Fruit fly (Drosophila melanogaster): ENCODE results near the gene mtrm.
A peak's percentile ranks its signal among the peaks of the same experiment; 100 is the strongest.

mtrm gene

DNA sequence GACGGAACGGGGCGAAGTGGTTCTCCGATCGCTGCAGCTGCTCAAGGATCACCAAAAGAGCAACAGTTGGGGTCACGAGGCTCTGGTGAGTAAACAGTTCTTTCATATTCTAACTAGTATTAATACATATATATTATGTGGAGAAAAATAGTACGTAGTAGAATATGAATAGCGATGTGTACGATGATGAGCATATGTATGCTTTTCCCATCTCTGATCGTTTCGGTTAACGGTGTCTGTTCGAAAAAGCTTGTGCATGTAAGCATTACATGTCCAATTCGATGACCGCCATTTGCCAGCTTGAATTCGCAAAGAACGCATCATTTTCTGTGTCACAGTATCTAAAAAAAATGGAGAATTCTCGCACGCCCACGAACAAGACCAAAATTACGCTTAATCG lies at the start of gene mtrm, which contains the start of gene Oseg1:
Gene mtrm (plus strand): TSS at position 288 of the 400 bp plus-strand sequence.
Gene Oseg1 (minus strand): TSS at position 101 of the 400 bp plus-strand sequence.
- TF ChIP-seq CG16779 (tag; optimal IDR thresholded peaks at IDR 0.05) (no peak), CG8319 (GFP tag; optimal IDR thresholded peaks at IDR 0.05) (no peak), Lpt (GFP tag; optimal IDR thresholded peaks at IDR 0.05) (no peak), svp (GFP tag) (no peak), CG8119 (GFP tag; IDR thresholded peaks at IDR 0.05) (no peak), CG6163 (GFP tag; IDR thresholded peaks at IDR 0.05) (no peak), Eip93F (GFP tag; optimal IDR thresholded peaks at IDR 0.05) (no peak), CG6808 (GFP tag; optimal IDR thresholded peaks at IDR 0.05) (no peak), CG11294 (GFP tag; IDR thresholded peaks at IDR 0.05) (no peak), Blimp-1 (GFP tag; optimal IDR thresholded peaks at IDR 0.05) (no peak), CG3919 (GFP tag; optimal IDR thresholded peaks at IDR 0.05) (no peak), CG6854 (GFP tag; optimal IDR thresholded peaks at IDR 0.05) (no peak), spab (GFP tag; optimal IDR thresholded peaks at IDR 0.05) (no peak)

DNA sequence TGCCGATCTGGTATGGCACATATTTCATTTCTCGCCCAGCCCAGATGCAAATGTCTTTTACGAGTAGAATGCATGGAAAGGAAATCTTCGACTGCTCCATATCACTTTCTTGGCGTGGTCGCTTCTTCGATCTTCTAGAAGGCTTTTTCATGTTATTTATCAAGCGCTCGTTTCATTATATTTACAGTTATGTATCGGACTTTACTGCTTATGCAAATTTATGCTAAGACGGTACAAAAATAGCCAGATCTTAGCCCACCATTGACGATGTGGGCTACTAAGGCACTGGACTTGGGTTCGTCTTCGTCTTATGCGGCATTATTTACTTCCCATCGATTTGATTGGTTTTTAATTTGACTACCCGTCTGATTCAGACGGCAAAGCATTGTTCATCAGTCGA lies 49.5 kb upstream of the mtrm start:
- TF ChIP-seq fd85E (GFP tag; optimal IDR thresholded peaks at IDR 0.05) (no peak), Gug (GFP tag; IDR thresholded peaks at IDR 0.05) (no peak), Smox (GFP tag; optimal IDR thresholded peaks at IDR 0.05) (no peak), pdm3 (GFP tag; optimal IDR thresholded peaks at IDR 0.05) (no peak), acj6 (GFP tag; optimal IDR thresholded peaks at IDR 0.05) (no peak), CG11902 (GFP tag; optimal IDR thresholded peaks at IDR 0.05) (no peak), Lpt (GFP tag; optimal IDR thresholded peaks at IDR 0.05) (no peak), Blimp-1 (GFP tag; optimal IDR thresholded peaks at IDR 0.05) (no peak), CG6163 (GFP tag; IDR thresholded peaks at IDR 0.05) (no peak), CG10669 (GFP tag; optimal IDR thresholded peaks at IDR 0.05) (no peak), CG31627 (GFP tag; optimal IDR thresholded peaks at IDR 0.05) (no peak), CG32006 (GFP tag; optimal IDR thresholded peaks at IDR 0.05) (no peak), vri (GFP tag; optimal IDR thresholded peaks at IDR 0.05) (no peak), Eip78C (GFP tag) (no peak)

DNA sequence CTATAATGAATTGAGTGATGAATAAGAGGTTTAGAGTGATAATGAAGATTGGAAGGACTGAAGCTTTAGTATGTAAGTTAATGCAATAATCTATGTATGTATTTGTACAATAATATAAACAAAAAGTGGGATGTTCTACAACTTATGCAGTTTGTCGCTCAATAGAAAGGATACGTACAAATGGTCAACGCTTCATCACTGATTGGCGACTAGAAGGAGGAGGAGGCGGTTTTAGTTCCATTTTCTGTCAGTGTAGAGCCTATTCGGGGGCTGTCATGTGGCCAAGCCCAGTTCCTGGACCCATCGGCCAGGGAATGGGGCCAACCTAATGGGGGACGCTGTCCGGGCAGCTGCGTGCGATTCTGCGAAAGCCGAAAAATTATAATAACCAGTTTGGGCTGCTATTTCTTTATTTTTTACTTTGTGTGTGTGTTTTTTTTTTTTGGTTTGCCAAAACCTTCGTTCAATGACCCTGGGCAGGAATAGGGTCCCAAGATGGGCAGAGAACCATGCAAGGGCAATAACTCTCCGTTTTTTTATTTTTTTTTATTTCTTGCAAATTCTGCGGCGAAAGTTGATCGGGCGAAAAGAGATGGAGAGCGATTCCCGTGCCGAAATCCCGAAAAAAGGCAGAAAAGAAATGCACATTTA lies 44.0 kb upstream of the mtrm start:
- TF ChIP-seq Sox15 (GFP tag; optimal IDR thresholded peaks at IDR 0.05) (no peak), CG4318 (GFP tag; optimal IDR thresholded peaks at IDR 0.05) (no peak), CG16779 (tag; optimal IDR thresholded peaks at IDR 0.05) (no peak), net (GFP tag; optimal IDR thresholded peaks at IDR 0.05) (no peak), Sox102F (GFP tag; optimal IDR thresholded peaks at IDR 0.05) (peak; percentile 60), topi (GFP tag; optimal IDR thresholded peaks at IDR 0.05) (peak; percentile 83), CG7368 (GFP tag; optimal IDR thresholded peaks at IDR 0.05) (no peak), CG6792 (GFP tag; optimal IDR thresholded peaks at IDR 0.05) (peak; percentile 22), achi (GFP tag; optimal IDR thresholded peaks at IDR 0.05) (no peak), Lpt (GFP tag; optimal IDR thresholded peaks at IDR 0.05) (no peak), fkh (GFP tag; optimal IDR thresholded peaks at IDR 0.05) (no peak), Gug (GFP tag; IDR thresholded peaks at IDR 0.05) (no peak), Eip78C (GFP tag) (peak; percentile 60), CG10631 (GFP tag; optimal IDR thresholded peaks at IDR 0.05) (no peak), cyc (GFP tag; optimal IDR thresholded peaks at IDR 0.05) (peak; percentile 77), CG8632 (GFP tag; optimal IDR thresholded peaks at IDR 0.05) (peak; percentile 3), CG11762 (GFP tag; optimal IDR thresholded peaks at IDR 0.05; ENCODE audit: insufficient read depth) (no peak), Blimp-1 (GFP tag; optimal IDR thresholded peaks at IDR 0.05) (no peak), Hr38 (GFP tag; optimal IDR thresholded peaks at IDR 0.05) (no peak), Smox (GFP tag; optimal IDR thresholded peaks at IDR 0.05) (peak; percentile 76), Ets21C (GFP tag; optimal IDR thresholded peaks at IDR 0.05) (peak; percentile 48), CG3032 (tag; optimal IDR thresholded peaks at IDR 0.05) (no peak), eg (GFP tag; IDR thresholded peaks at IDR 0.05) (no peak), Eip75B (GFP tag; optimal IDR thresholded peaks at IDR 0.05) (no peak), OdsH (GFP tag; optimal IDR thresholded peaks at IDR 0.05) (no peak), CG10669 (GFP tag; optimal IDR thresholded peaks at IDR 0.05) (no peak), pdm3 (GFP tag; optimal IDR thresholded peaks at IDR 0.05) (peak; percentile 23), svp (GFP tag) (peak; percentile 88), Sox14 (GFP tag; optimal IDR thresholded peaks at IDR 0.05) (peak; percentile 47), CG3919 (GFP tag; optimal IDR thresholded peaks at IDR 0.05) (peak; percentile 42), spab (GFP tag; optimal IDR thresholded peaks at IDR 0.05) (no peak), CG11294 (GFP tag; IDR thresholded peaks at IDR 0.05) (no peak), CG8319 (GFP tag; optimal IDR thresholded peaks at IDR 0.05) (no peak), CG6276 (GFP tag; optimal IDR thresholded peaks at IDR 0.05) (no peak), lz (GFP tag; optimal IDR thresholded peaks at IDR 0.05) (peak; percentile 56), CG11902 (GFP tag; optimal IDR thresholded peaks at IDR 0.05) (peak; percentile 44), acj6 (GFP tag; optimal IDR thresholded peaks at IDR 0.05) (peak; percentile 35)
